Worm (Caenorhabditis elegans): ENCODE measurements around the gene F14F9.4.

ce11 chrV:5132441-5132840 lies at the start of gene F14F9.4:
- TF ChIP-seq W03F9.2 (tag; optimal IDR thresholded peaks at IDR 0.05) (no peak), him-1 (tag; optimal IDR thresholded peaks at IDR 0.05) (no peak)

Measured in whole organism, L4/young adult.